ENCODE assay signal across 5 worm cellular contexts in genomic region chrX:2885318-2885908, ce11.
TF ChIP-seq lines count a peak whose summit lies in the region.

Gene vang-1, plus strand, starts transcription at chrX:2885858.

TF ChIP-seq in whole organism, L1 larva, 84 proteins besides CTCF, POLR2A, EP300 and RAD21 (continues in another document):
- no peak for TF ChIP-seq aly-2 (tag; optimal IDR thresholded peaks at IDR 0.05; lab: Kevin White, UChicago)
- no peak for TF ChIP-seq lsy-2 (tag; optimal IDR thresholded peaks at IDR 0.05; lab: Kevin White, UChicago)
- no peak for TF ChIP-seq sptf-1 (tag; optimal IDR thresholded peaks at IDR 0.05; lab: Kevin White, UChicago)
- no peak for TF ChIP-seq nhr-76 (tag; optimal IDR thresholded peaks at IDR 0.05; lab: Kevin White, UChicago)
- no peak for TF ChIP-seq fkh-4 (tag; optimal IDR thresholded peaks at IDR 0.05; lab: Kevin White, UChicago; ENCODE audit: borderline replicate concordance)
- no peak for TF ChIP-seq Y116A8C.19 (tag; optimal IDR thresholded peaks at IDR 0.05; lab: Kevin White, UChicago; ENCODE audit: borderline replicate concordance)
- peak; percentile 16 for TF ChIP-seq dsc-1 (tag; optimal IDR thresholded peaks at IDR 0.05; lab: Kevin White, UChicago)
- TF ChIP-seq mab-9 (GFP tag; IDR thresholded peaks at IDR 0.05; lab: Robert Waterston, UW) = 0 out of 2 replicates have a peak, but pooled peaks have one; percentile 27
- no peak for TF ChIP-seq ztf-4 (tag; optimal IDR thresholded peaks at IDR 0.05; lab: Kevin White, UChicago)
- no peak for TF ChIP-seq nhr-19 (GFP tag; conservative IDR thresholded peaks at IDR 0.05; lab: Robert Waterston, UW)
- TF ChIP-seq ceh-90 (tag; optimal IDR thresholded peaks at IDR 0.05; lab: Kevin White, UChicago) = no peak
- TF ChIP-seq pax-3 (tag; optimal IDR thresholded peaks at IDR 0.05; lab: Kevin White, UChicago) = no peak
- TF ChIP-seq unc-62 (GFP tag; optimal IDR thresholded peaks at IDR 0.05; lab: Kevin White, UChicago) = no peak
- TF ChIP-seq hlh-17 (GFP tag; optimal IDR thresholded peaks at IDR 0.05; lab: Kevin White, UChicago; ENCODE audit: borderline replicate concordance) = no peak
- TF ChIP-seq lin-14 (GFP tag; optimal IDR thresholded peaks at IDR 0.05; lab: Kevin White, UChicago) = peak; percentile 77
- TF ChIP-seq ceh-88 (GFP tag; IDR thresholded peaks at IDR 0.05; lab: Robert Waterston, UW) = no peak
- TF ChIP-seq sox-4 (tag; optimal IDR thresholded peaks at IDR 0.05; lab: Kevin White, UChicago) = no peak
- TF ChIP-seq zag-1 (tag; optimal IDR thresholded peaks at IDR 0.05; lab: Kevin White, UChicago) = no peak

TF ChIP-seq in whole organism, L3 larva, 47 proteins besides CTCF, POLR2A, EP300 and RAD21:
- TF ChIP-seq hmg-11 (tag; optimal IDR thresholded peaks at IDR 0.05; lab: Kevin White, UChicago) = peak; percentile 53
- no peak for TF ChIP-seq nhr-77 (tag; optimal IDR thresholded peaks at IDR 0.05; lab: Kevin White, UChicago)
- TF ChIP-seq egl-5 (tag; optimal IDR thresholded peaks at IDR 0.05; lab: Kevin White, UChicago) = peak; percentile 58
- TF ChIP-seq lsy-12 (tag; optimal IDR thresholded peaks at IDR 0.05; lab: Kevin White, UChicago) = peak; percentile 35
- no peak for TF ChIP-seq egl-27 (tag; optimal IDR thresholded peaks at IDR 0.05; lab: Kevin White, UChicago)
- peak; percentile 82 for TF ChIP-seq lin-39 (tag; optimal IDR thresholded peaks at IDR 0.05; lab: Kevin White, UChicago)
- peak; percentile 52 for TF ChIP-seq nfya-1 (tag; optimal IDR thresholded peaks at IDR 0.05; lab: Kevin White, UChicago; ENCODE audit: insufficient read depth)

TF ChIP-seq in whole organism, early embryonic, 17 proteins besides CTCF, POLR2A, EP300 and RAD21:
- TF ChIP-seq F13C5.2 (tag; optimal IDR thresholded peaks at IDR 0.05; lab: Kevin White, UChicago) = peak; percentile 82
- TF ChIP-seq aly-1 (tag; optimal IDR thresholded peaks at IDR 0.05; lab: Kevin White, UChicago) = peak; percentile 11
- peak; percentile 30 for TF ChIP-seq ceh-36 (tag; optimal IDR thresholded peaks at IDR 0.05; lab: Kevin White, UChicago)
- TF ChIP-seq scrt-1 (GFP tag; IDR thresholded peaks at IDR 0.05; lab: Robert Waterston, UW) = no peak
- peak; percentile 2 for TF ChIP-seq hnd-1 (tag; optimal IDR thresholded peaks at IDR 0.05; lab: Kevin White, UChicago)
- TF ChIP-seq hmg-4 (GFP tag; optimal IDR thresholded peaks at IDR 0.05; lab: Kevin White, UChicago) = peak; percentile 98
- TF ChIP-seq flt-1 (GFP tag; IDR thresholded peaks at IDR 0.05; lab: Robert Waterston, UW) = peak; percentile 42; the same call in 1 of the 2 replicates
- TF ChIP-seq sea-1 (GFP tag; conservative IDR thresholded peaks at IDR 0.05; lab: Robert Waterston, UW) = peak; percentile 73; the same call in 1 of the 2 replicates
- TF ChIP-seq hmbx-1 (tag; optimal IDR thresholded peaks at IDR 0.05; lab: Kevin White, UChicago) = no peak
- no peak for TF ChIP-seq tra-4 (tag; optimal IDR thresholded peaks at IDR 0.05; lab: Kevin White, UChicago)
- no peak for TF ChIP-seq ets-7 (tag; optimal IDR thresholded peaks at IDR 0.05; lab: Kevin White, UChicago)
- TF ChIP-seq B0310.2 (tag; optimal IDR thresholded peaks at IDR 0.05; lab: Kevin White, UChicago) = no peak
- peak; percentile 64 for TF ChIP-seq pes-1 (GFP tag; IDR thresholded peaks at IDR 0.05; lab: Robert Waterston, UW)
- TF ChIP-seq ceh-13 (GFP tag; optimal IDR thresholded peaks at IDR 0.05; lab: Kevin White, UChicago) = no peak
- TF ChIP-seq tbx-37 (GFP tag; conservative IDR thresholded peaks at IDR 0.05; lab: Robert Waterston, UW) = peak; percentile 62
- no peak for TF ChIP-seq ama-1 (optimal IDR thresholded peaks at IDR 0.05; lab: Kevin White, UChicago)
- 0 out of 2 replicates have a peak, but pooled peaks have one; percentile 61 for TF ChIP-seq tbx-11 (GFP tag; IDR thresholded peaks at IDR 0.05; lab: Robert Waterston, UW)

TF ChIP-seq in whole organism, midembryonic, 9 proteins besides CTCF, POLR2A, EP300 and RAD21:
- TF ChIP-seq ztf-29 (GFP tag; IDR thresholded peaks at IDR 0.05; lab: Robert Waterston, UW) (peak; percentile 69), cog-1 (tag; optimal IDR thresholded peaks at IDR 0.05; lab: Kevin White, UChicago) (peak; percentile 59), ref-1 (GFP tag; conservative IDR thresholded peaks at IDR 0.05; lab: Robert Waterston, UW) (no peak), med-1 (GFP tag; optimal IDR thresholded peaks at IDR 0.05; lab: Kevin White, UChicago; ENCODE audit: insufficient read depth) (no peak), tab-1 (GFP tag; IDR thresholded peaks at IDR 0.05; lab: Robert Waterston, UW) (peak; percentile 63; the same call in 1 of the 2 replicates), flt-1 (GFP tag; IDR thresholded peaks at IDR 0.05; lab: Robert Waterston, UW) (peak; percentile 83), T22C8.4 (GFP tag; IDR thresholded peaks at IDR 0.05; lab: Robert Waterston, UW) (no peak), ztf-23 (GFP tag; IDR thresholded peaks at IDR 0.05; lab: Robert Waterston, UW) (peak; percentile 54; the same call in 1 of the 2 replicates), klf-2 (GFP tag; conservative IDR thresholded peaks at IDR 0.05; lab: Robert Waterston, UW) (0 out of 2 replicates have a peak, but pooled peaks have one; percentile 60)

TF ChIP-seq in whole organism, young adult, 124 proteins besides CTCF, POLR2A, EP300 and RAD21:
- TF ChIP-seq zfh-2 (GFP tag; conservative IDR thresholded peaks at IDR 0.05; lab: Robert Waterston, UW) = peak; percentile 82
- no peak for TF ChIP-seq lin-35 (GFP tag; optimal IDR thresholded peaks at IDR 0.05; lab: Kevin White, UChicago)
- peak; percentile 55; the same call in 1 of the 2 replicates for TF ChIP-seq Y56A3A.18 (GFP tag; IDR thresholded peaks at IDR 0.05; lab: Robert Waterston, UW)
- no peak for TF ChIP-seq ceh-58 (GFP tag; IDR thresholded peaks at IDR 0.05; lab: Robert Waterston, UW)
- TF ChIP-seq mel-28 (tag; optimal IDR thresholded peaks at IDR 0.05; lab: Kevin White, UChicago; ENCODE audit: borderline replicate concordance) = no peak
- 0 out of 2 replicates have a peak, but pooled peaks have one; percentile 41 for TF ChIP-seq ztf-6 (GFP tag; IDR thresholded peaks at IDR 0.05; lab: Robert Waterston, UW)
TF ChIP-seq in whole organism, young adult: peak in this region for 3.
